Worm (Caenorhabditis elegans): ENCODE results near the gene srh-62.

srh-62 gene

DNA sequence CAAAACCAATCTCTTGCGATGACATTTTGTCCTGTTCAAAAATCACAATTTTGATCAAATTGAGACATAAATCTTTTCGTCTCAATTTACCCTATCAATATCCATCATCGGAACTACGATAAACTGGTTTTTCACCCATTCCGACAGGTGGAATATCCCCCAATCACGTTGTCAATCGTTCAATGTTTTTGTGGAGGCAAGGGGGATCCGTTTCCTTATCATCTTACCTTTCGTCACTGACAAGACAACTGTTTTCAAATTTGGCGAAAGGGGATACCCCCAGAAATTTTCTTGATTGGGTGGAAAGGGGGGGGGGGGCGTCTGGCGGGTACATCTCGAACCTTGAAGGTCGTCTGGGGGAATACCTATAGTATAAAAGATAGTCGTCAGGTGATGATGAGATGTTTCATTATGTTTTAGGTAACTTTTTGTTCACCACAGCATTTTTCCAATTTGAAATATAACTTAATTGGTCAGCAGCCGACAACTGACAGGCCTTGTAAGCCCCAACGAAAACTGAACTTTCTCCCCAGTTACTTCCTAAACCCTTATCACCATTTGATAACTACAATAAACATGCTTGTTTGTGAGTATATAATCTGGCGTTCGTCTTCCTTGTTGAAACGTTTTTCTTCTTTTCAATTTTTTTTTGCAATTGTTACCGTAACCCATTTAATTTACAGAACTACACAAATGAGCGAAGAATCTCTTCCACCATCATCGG lies 21.5 kb downstream of the srh-62 start, which contains the start of gene ZK6.8 (continued):
- TF ChIP-seq pag-3 (tag; optimal IDR thresholded peaks at IDR 0.05; ENCODE audit: borderline replicate concordance, insufficient read depth), result no peak
- TF ChIP-seq unc-98 (GFP tag; IDR thresholded peaks at IDR 0.05), result no peak
- no peak for TF ChIP-seq unc-62 (GFP tag; optimal IDR thresholded peaks at IDR 0.05)
- TF ChIP-seq egl-27 (tag; optimal IDR thresholded peaks at IDR 0.05), result no peak
- TF ChIP-seq lin-39 (tag; optimal IDR thresholded peaks at IDR 0.05), result no peak
- peak; percentile 11 for TF ChIP-seq C16A3.4 (tag; optimal IDR thresholded peaks at IDR 0.05)
- TF ChIP-seq alr-1 (tag; optimal IDR thresholded peaks at IDR 0.05; ENCODE audit: borderline replicate concordance), result no peak
- peak; percentile 20 for TF ChIP-seq skn-1 (tag; optimal IDR thresholded peaks at IDR 0.05)
- TF ChIP-seq nhr-11 (tag; optimal IDR thresholded peaks at IDR 0.05), result no peak
- TF ChIP-seq nhr-85 (tag), result peak; percentile 99
- peak; percentile 88 for TF ChIP-seq blmp-1 (tag; optimal IDR thresholded peaks at IDR 0.05)
- TF ChIP-seq ceh-90 (tag; optimal IDR thresholded peaks at IDR 0.05), result no peak
- TF ChIP-seq nhr-77 (tag; optimal IDR thresholded peaks at IDR 0.05), result no peak
- TF ChIP-seq elt-2 (tag; optimal IDR thresholded peaks at IDR 0.05), result no peak
- no peak for TF ChIP-seq irx-1 (tag; optimal IDR thresholded peaks at IDR 0.05)
- TF ChIP-seq ztf-11 (tag; optimal IDR thresholded peaks at IDR 0.05), result no peak
- no peak for TF ChIP-seq lin-13 (GFP tag; optimal IDR thresholded peaks at IDR 0.05)
- TF ChIP-seq unc-130 (tag; optimal IDR thresholded peaks at IDR 0.05), result peak; percentile 72
- no peak for TF ChIP-seq aly-2 (tag; optimal IDR thresholded peaks at IDR 0.05)
- TF ChIP-seq nhr-12 (tag; optimal IDR thresholded peaks at IDR 0.05), result no peak
- TF ChIP-seq dsc-1 (tag; optimal IDR thresholded peaks at IDR 0.05), result no peak
- no peak for TF ChIP-seq egl-13 (tag; optimal IDR thresholded peaks at IDR 0.05)
- TF ChIP-seq zag-1 (tag; optimal IDR thresholded peaks at IDR 0.05), result no peak
- TF ChIP-seq hpl-2 (GFP tag; optimal IDR thresholded peaks at IDR 0.05), result no peak
- peak in 1 of 3 experiments; percentile 23 for TF ChIP-seq dpl-1 (GFP tag; optimal IDR thresholded peaks at IDR 0.05)
- peak; percentile 97 for TF ChIP-seq lin-14 (GFP tag; optimal IDR thresholded peaks at IDR 0.05)
- TF ChIP-seq sup-37 (GFP tag; optimal IDR thresholded peaks at IDR 0.05), result no peak
- TF ChIP-seq efl-1 (optimal IDR thresholded peaks at IDR 0.05), result no peak
- peak in 1 of 2 experiments; percentile 86 for TF ChIP-seq efl-1 (GFP tag; optimal IDR thresholded peaks at IDR 0.05 in 1 of 2)
- TF ChIP-seq fkh-8 (tag; optimal IDR thresholded peaks at IDR 0.05), result no peak

DNA sequence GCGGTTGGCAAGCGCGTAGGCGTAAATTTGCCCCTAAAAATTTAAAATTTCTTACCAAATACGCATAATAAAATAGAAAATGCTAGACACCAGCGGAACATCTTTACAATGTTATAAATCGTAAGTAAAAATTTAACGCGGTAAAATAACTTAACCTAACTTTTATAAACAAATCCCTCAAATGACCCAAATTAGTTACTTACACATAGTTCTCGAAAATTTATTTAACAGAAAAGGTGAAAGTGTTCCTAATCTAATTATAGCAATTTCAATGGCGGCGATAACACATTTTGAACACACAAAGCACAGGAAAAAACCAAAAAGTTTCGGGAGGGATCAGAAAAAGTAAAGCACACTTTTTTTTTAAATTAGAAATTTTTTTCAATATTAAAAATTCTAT lies 22.7 kb downstream of the srh-62 start, which contains the start of gene mltn-8:
Gene mltn-8, minus strand, starts transcription at position 101 of the 400 bp plus-strand sequence.
- TF ChIP-seq alr-1 (tag; optimal IDR thresholded peaks at IDR 0.05; ENCODE audit: borderline replicate concordance) (no peak), nhr-20 (tag; optimal IDR thresholded peaks at IDR 0.05) (no peak), fos-1 (tag; optimal IDR thresholded peaks at IDR 0.05) (no peak), unc-130 (tag; optimal IDR thresholded peaks at IDR 0.05) (no peak), lin-14 (GFP tag; optimal IDR thresholded peaks at IDR 0.05) (no peak), dpl-1 (GFP tag; optimal IDR thresholded peaks at IDR 0.05) (no peak), nhr-85 (tag) (no peak), egl-13 (tag; optimal IDR thresholded peaks at IDR 0.05) (no peak), nhr-12 (tag; optimal IDR thresholded peaks at IDR 0.05) (no peak), ztf-4 (tag; optimal IDR thresholded peaks at IDR 0.05) (no peak), ztf-11 (tag; optimal IDR thresholded peaks at IDR 0.05) (no peak), zip-4 (GFP tag; optimal IDR thresholded peaks at IDR 0.05) (no peak), vab-15 (tag; optimal IDR thresholded peaks at IDR 0.05) (no peak), swsn-7 (tag; optimal IDR thresholded peaks at IDR 0.05) (no peak), mep-1 (tag; optimal IDR thresholded peaks at IDR 0.05) (no peak), mef-2 (tag; optimal IDR thresholded peaks at IDR 0.05) (no peak), elt-3 (tag; optimal IDR thresholded peaks at IDR 0.05) (no peak), zag-1 (tag; optimal IDR thresholded peaks at IDR 0.05) (no peak), ceh-90 (tag; optimal IDR thresholded peaks at IDR 0.05) (no peak), elt-2 (tag; optimal IDR thresholded peaks at IDR 0.05) (no peak)
